Fruit fly (Drosophila melanogaster): Measurements from ENCODE around the gene Atg4a.

Gene Atg4a

DNA sequence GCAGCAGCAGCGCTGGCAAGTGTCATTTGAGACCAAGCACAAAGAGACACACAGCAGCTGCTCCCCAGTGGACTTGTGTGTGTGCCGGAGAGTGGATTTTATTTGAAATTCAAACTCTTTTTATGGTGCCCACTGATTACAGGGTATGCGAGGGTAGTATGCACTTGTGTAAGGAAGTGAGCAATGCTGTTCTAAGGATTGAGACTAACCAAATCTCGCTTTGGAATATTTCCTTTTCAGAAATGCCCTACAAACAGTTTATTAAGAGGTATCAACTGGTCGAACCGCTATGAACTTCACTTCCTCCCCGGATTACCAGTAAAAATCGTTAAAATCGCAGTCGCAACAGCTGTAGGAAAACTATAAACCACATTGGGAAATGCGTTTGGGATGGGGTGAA lies 5.0 kb upstream of the Atg4a start (continued):
- TF ChIP-seq slou (GFP tag; optimal IDR thresholded peaks at IDR 0.05) (peak; percentile 71), z (GFP tag; IDR thresholded peaks at IDR 0.05) (peak; percentile 64; the same call in 1 of the 3 replicates), ash1 (GFP tag; optimal IDR thresholded peaks at IDR 0.05) (no peak), CG32772 (GFP tag; IDR thresholded peaks at IDR 0.05) (peak; percentile 95), fd96Cb (tag; optimal IDR thresholded peaks at IDR 0.05) (peak; percentile 95), tin (GFP tag; optimal IDR thresholded peaks at IDR 0.05) (peak; percentile 96), CG6765 (GFP tag; optimal IDR thresholded peaks at IDR 0.05) (no peak), CG7372 (GFP tag; IDR thresholded peaks at IDR 0.05) (peak; percentile 82), jigr1 (GFP tag; IDR thresholded peaks at IDR 0.05) (peak; percentile 90), CG3281 (GFP tag; optimal IDR thresholded peaks at IDR 0.05) (peak; percentile 51), CG7839 (tag; optimal IDR thresholded peaks at IDR 0.05) (peak; percentile 92), MBD-R2 (GFP tag; IDR thresholded peaks at IDR 0.05) (peak; percentile 60; the same call in 1 of the 2 replicates), hkb (optimal IDR thresholded peaks at IDR 0.05) (no peak), hkb (GFP tag; IDR thresholded peaks at IDR 0.05) (peak; percentile 92), E2f1 (GFP tag; IDR thresholded peaks at IDR 0.05) (peak; percentile 91), CG15479 (GFP tag; optimal IDR thresholded peaks at IDR 0.05) (no peak), da (GFP tag; optimal IDR thresholded peaks at IDR 0.05) (peak; percentile 88), CG16813 (GFP tag; IDR thresholded peaks at IDR 0.05; ENCODE audit: partially characterized antibody) (no peak), exex (tag; optimal IDR thresholded peaks at IDR 0.05) (no peak), hb (GFP tag; IDR thresholded peaks at IDR 0.05; ENCODE audit: partially characterized antibody) (no peak), Adf1 (GFP tag; IDR thresholded peaks at IDR 0.05) (peak; percentile 34; the same call in 1 of the 2 replicates), ewg (GFP tag; optimal IDR thresholded peaks at IDR 0.05) (peak; percentile 90), CG11560 (tag; IDR thresholded peaks at IDR 0.05) (peak; percentile 77; the same call in 2 of the 3 replicates), HLH3B (GFP tag; IDR thresholded peaks at IDR 0.05) (peak; percentile 95), CG13296 (GFP tag; optimal IDR thresholded peaks at IDR 0.05) (peak; percentile 36), Sry-δ (GFP tag; optimal IDR thresholded peaks at IDR 0.05) (peak; percentile 58), cas (GFP tag; IDR thresholded peaks at IDR 0.05) (peak; percentile 42; the same call in 1 of the 2 replicates), CG8478 (optimal IDR thresholded peaks at IDR 0.05) (no peak), vnd (GFP tag; IDR thresholded peaks at IDR 0.05; ENCODE audit: partially characterized antibody) (no peak), ase (GFP tag; IDR thresholded peaks at IDR 0.05) (peak; percentile 96), CTCF (GFP tag; optimal IDR thresholded peaks at IDR 0.05) (peak; percentile 42), CG5245 (GFP tag; optimal IDR thresholded peaks at IDR 0.05) (peak; percentile 95), maf-S (GFP tag; optimal IDR thresholded peaks at IDR 0.05) (peak; percentile 87), CG12104 (GFP tag; optimal IDR thresholded peaks at IDR 0.05) (peak; percentile 74), CG14014 (GFP tag; IDR thresholded peaks at IDR 0.05) (peak; percentile 91), pros (GFP tag; optimal IDR thresholded peaks at IDR 0.05) (peak; percentile 26), Hr51 (GFP tag; optimal IDR thresholded peaks at IDR 0.05) (peak; percentile 83 to 85), Ets65A (GFP tag) (peak; percentile 99), esg (GFP tag; conservative IDR thresholded peaks at IDR 0.05) (peak; percentile 90), trh (GFP tag; optimal IDR thresholded peaks at IDR 0.05) (peak; percentile 85), Med (GFP tag) (peak; percentile 98), sr (GFP tag; IDR thresholded peaks at IDR 0.05) (peak; percentile 78; the same call in 2 of the 3 replicates), gfzf (GFP tag; optimal IDR thresholded peaks at IDR 0.05) (no peak), cato (GFP tag; optimal IDR thresholded peaks at IDR 0.05; ENCODE audit: borderline replicate concordance) (peak; percentile 91), inv (GFP tag; IDR thresholded peaks at IDR 0.05; ENCODE audit: partially characterized antibody) (no peak), CG17829 (tag; optimal IDR thresholded peaks at IDR 0.05) (peak; percentile 92), Neu2 (GFP tag; optimal IDR thresholded peaks at IDR 0.05; ENCODE audit: borderline replicate concordance) (peak; percentile 75), gsb-n (tag; optimal IDR thresholded peaks at IDR 0.05) (peak; percentile 89), fu2 (GFP tag; optimal IDR thresholded peaks at IDR 0.05) (peak; percentile 74), Jarid2 (GFP tag; optimal IDR thresholded peaks at IDR 0.05) (peak; percentile 57), Max (GFP tag; optimal IDR thresholded peaks at IDR 0.05) (peak; percentile 78), abd-A (tag; optimal IDR thresholded peaks at IDR 0.05) (peak; percentile 14)

Data from whole organism, embryonic.